Fruit fly (Drosophila melanogaster) whole organism, embryonic: Measurements from ENCODE around the gene CG7564.

Source experiments
- Adf1 ChIP-seq: fragments of 200-800 bp; sonication (Bioruptor generic); IDR thresholded peaks from 2 replicates; pipeline ENCODE4 v1.3.6; 2022; ENCODE audit warnings: missing biosample characterization, missing genetic modification characterization
- Blimp-1 ChIP-seq: fragments of 200-800 bp; sonication (Bioruptor generic); optimal IDR thresholded peaks from 3 replicates; lab custom pipeline; 2018; ENCODE audit warnings: missing biosample characterization, missing genetic modification characterization, mild to moderate bottlenecking, moderate library complexity, missing genetic modification reagents
- Bteb2 ChIP-seq: fragments of 200-800 bp; sonication (Bioruptor generic); optimal IDR thresholded peaks from 2 replicates; lab custom pipeline; 2016; ENCODE audit warnings: missing biosample characterization, missing genetic modification characterization
- CG11456 ChIP-seq: fragments of 200-800 bp; sonication (Bioruptor generic); IDR thresholded peaks from 3 replicates; pipeline ENCODE4 v1.3.6; 2022; ENCODE audit warnings: missing biosample characterization, missing genetic modification characterization
- CG12769 ChIP-seq: fragments of 200-800 bp; sonication (Bioruptor generic); optimal IDR thresholded peaks from 2 replicates; lab custom pipeline; 2019; ENCODE audit warnings: missing biosample characterization, mild to moderate bottlenecking, missing genetic modification characterization, moderate library complexity
- CG14710 ChIP-seq: fragments of 200-800 bp; sonication (Bioruptor generic); optimal IDR thresholded peaks from 3 replicates; lab custom pipeline; 2019; ENCODE audit warnings: missing biosample characterization, mild to moderate bottlenecking, missing genetic modification characterization, moderate library complexity
- CG1792 ChIP-seq: fragments of 200-800 bp; sonication (Bioruptor generic); optimal IDR thresholded peaks from 2 replicates; lab custom pipeline; 2016; ENCODE audit warnings: missing biosample characterization, missing genetic modification characterization
- CG18011 ChIP-seq: fragments of 200-800 bp; sonication (Bioruptor generic); optimal IDR thresholded peaks from 2 replicates; lab custom pipeline; 2017; ENCODE audit warnings: missing biosample characterization, missing genetic modification characterization, mild to moderate bottlenecking, moderate library complexity, missing genotype
- CG33213 ChIP-seq: fragments of 200-800 bp; sonication (Bioruptor generic); optimal IDR thresholded peaks from 3 replicates; lab custom pipeline; 2016; ENCODE audit warnings: missing biosample characterization, missing genetic modification characterization
- CG34376 ChIP-seq: fragments of 200-800 bp; sonication (Bioruptor generic); optimal IDR thresholded peaks from 2 replicates; lab custom pipeline; 2018; ENCODE audit warnings: missing biosample characterization, mild to moderate bottlenecking, missing genetic modification characterization
- CG3995 ChIP-seq: fragments of 200-800 bp; sonication (Bioruptor generic); optimal IDR thresholded peaks from 3 replicates; lab custom pipeline; 2016; ENCODE audit warnings: missing biosample characterization, missing genetic modification characterization
- CG4328 ChIP-seq: fragments of 200-800 bp; sonication (Bioruptor generic); optimal IDR thresholded peaks from 3 replicates; lab custom pipeline; 2017; ENCODE audit warnings: missing biosample characterization, missing genetic modification reagents, missing genetic modification characterization
- CG8290 ChIP-seq, 3 experiments: fragments of 200-800 bp; sonication (Bioruptor generic); optimal IDR thresholded peaks; 2 replicates each; lab custom pipeline; 2016 to 2019; ENCODE audit warnings: missing biosample characterization in 3 of 3, missing genetic modification characterization in 3 of 3, mild to moderate bottlenecking in 2 of 3, moderate library complexity in 1 of 3
- CG8478 ChIP-seq: fragments of >200 bp; optimal IDR thresholded peaks from 2 replicates; lab custom pipeline; 2018
- Deaf1 ChIP-seq: fragments of 200-800 bp; optimal IDR thresholded peaks from 3 replicates; lab custom pipeline; 2019; ENCODE audit warnings: missing biosample characterization, mild to moderate bottlenecking, missing genetic modification characterization, moderate library complexity
- Eip74EF ChIP-seq, 2 experiments: fragments of 200-800 bp in 1 of 2; fragments of >200 bp in 1 of 2; sonication (Bioruptor generic) in 1 of 2; optimal IDR thresholded peaks; 2 replicates each; lab custom pipeline; 2017 to 2019; ENCODE audit warnings: missing biosample characterization in 2 of 2, missing genetic modification characterization in 2 of 2, mild to moderate bottlenecking in 1 of 2, moderate library complexity in 1 of 2
- HLH54F ChIP-seq: fragments of 200-800 bp; sonication (Bioruptor generic); optimal IDR thresholded peaks from 3 replicates; lab custom pipeline; 2016; ENCODE audit warnings: missing biosample characterization, missing genetic modification characterization
- Med ChIP-seq: fragments of 200-800 bp; sonication (Bioruptor generic); peaks from one replicate; lab custom pipeline; 2016; ENCODE audit warnings: missing biosample characterization, missing genetic modification characterization, mild to moderate bottlenecking, inconsistent platforms, moderate library complexity
- Nf-YA ChIP-seq: fragments of 200-800 bp; sonication (Bioruptor generic); IDR thresholded peaks from 2 replicates; pipeline ENCODE4 v1.3.6; 2022; ENCODE audit warnings: missing biosample characterization, missing genetic modification characterization
- Rfx ChIP-seq: fragments of 200-800 bp; sonication (Bioruptor generic); IDR thresholded peaks from 2 replicates; pipeline ENCODE4 v1.3.6; 2022; ENCODE audit warnings: missing biosample characterization, missing genetic modification characterization
- Ssrp ChIP-seq: fragments of 200-800 bp; sonication (Bioruptor generic); optimal IDR thresholded peaks from 2 replicates; lab custom pipeline; 2018; ENCODE audit warnings: missing biosample characterization, mild to moderate bottlenecking, missing genetic modification characterization, moderate library complexity
- Trl ChIP-seq, 3 experiments: fragments of >200 bp in 2 of 3; fragments of 200-800 bp in 1 of 3; sonication (Bioruptor generic) in 1 of 3; optimal IDR thresholded peaks; 2 replicates in 1 of 3; 3 replicates in 2 of 3; lab custom pipeline; 2016 to 2017; ENCODE audit warnings: missing biosample characterization in 1 of 3, missing genetic modification characterization in 1 of 3
- abd-A ChIP-seq: fragments of 200-800 bp; sonication (Bioruptor generic); optimal IDR thresholded peaks from 3 replicates; lab custom pipeline; 2019; ENCODE audit warnings: missing biosample characterization, mild to moderate bottlenecking, missing genetic modification characterization, moderate library complexity
- ap ChIP-seq: fragments of 200-800 bp; sonication (Bioruptor generic); IDR thresholded peaks from 2 replicates; pipeline ENCODE4 v1.3.6; 2022; ENCODE audit warnings: missing biosample characterization, missing genetic modification characterization
- cg ChIP-seq: fragments of 200-800 bp; sonication (Bioruptor generic); optimal IDR thresholded peaks from 3 replicates; lab custom pipeline; 2019; ENCODE audit warnings: missing biosample characterization, mild to moderate bottlenecking, missing genetic modification characterization, moderate library complexity
- chinmo ChIP-seq: fragments of 200-800 bp; sonication (Bioruptor generic); IDR thresholded peaks from 4 replicates; pipeline ENCODE4 v1.3.6; 2022; ENCODE audit warnings: missing biosample characterization, missing genetic modification characterization; ENCODE audit not compliant: partially characterized antibody
- ci ChIP-seq: fragments of 200-800 bp; sonication (Bioruptor generic); IDR thresholded peaks from 3 replicates; pipeline ENCODE4 v1.3.6; 2022; ENCODE audit warnings: missing biosample characterization, missing genetic modification characterization
- corto ChIP-seq: fragments of 200-800 bp; sonication (Bioruptor generic); optimal IDR thresholded peaks from 2 replicates; lab custom pipeline; 2016; ENCODE audit warnings: missing biosample characterization, mild to moderate bottlenecking, missing genetic modification characterization, moderate library complexity
- crol ChIP-seq: fragments of 200-800 bp; sonication (Bioruptor generic); IDR thresholded peaks from 2 replicates; pipeline ENCODE4 v1.3.6; 2022; ENCODE audit warnings: missing biosample characterization, missing genetic modification characterization
- ftz-f1 ChIP-seq: fragments of 200-800 bp; sonication (Bioruptor generic); optimal IDR thresholded peaks from 2 replicates; lab custom pipeline; 2016; ENCODE audit warnings: missing biosample characterization, missing genetic modification characterization
- grau ChIP-seq: fragments of 200-800 bp; optimal IDR thresholded peaks from 3 replicates; lab custom pipeline; 2019; ENCODE audit warnings: missing biosample characterization, mild to moderate bottlenecking, missing genetic modification characterization, moderate library complexity
- ham ChIP-seq: fragments of 200-800 bp; sonication (Bioruptor generic); IDR thresholded peaks from 2 replicates; pipeline ENCODE4 v1.3.6; 2022; ENCODE audit warnings: missing biosample characterization, missing genetic modification characterization
- kni ChIP-seq: fragments of 200-800 bp; sonication (Bioruptor generic); optimal IDR thresholded peaks from 3 replicates; lab custom pipeline; 2017; ENCODE audit warnings: mild to moderate bottlenecking, missing biosample characterization, missing genetic modification reagents, missing genetic modification characterization
- luna ChIP-seq: fragments of 200-800 bp; sonication (Bioruptor generic); optimal IDR thresholded peaks from 2 replicates; lab custom pipeline; 2016; ENCODE audit warnings: missing biosample characterization, missing genetic modification characterization
- nom ChIP-seq: fragments of 200-800 bp; sonication (Bioruptor generic); optimal IDR thresholded peaks from 2 replicates; lab custom pipeline; 2017; ENCODE audit warnings: missing biosample characterization, missing genetic modification characterization, mild to moderate bottlenecking, moderate library complexity, missing genetic modification reagents
- pan ChIP-seq, 4 experiments: fragments of >200 bp in 3 of 4; fragments of 200-800 bp in 1 of 4; sonication (Bioruptor generic) in 1 of 4; optimal IDR thresholded peaks in 3 of 4; IDR thresholded peaks in 1 of 4; 2 replicates each; pipeline versions ENCODE4 v1.3.6 to Lab custom; 2017 to 2022; ENCODE audit warnings: missing biosample characterization in 2 of 4, missing genetic modification characterization in 2 of 4, mixed read lengths in 1 of 4
- phol ChIP-seq: fragments of 200-800 bp; sonication (Bioruptor generic); optimal IDR thresholded peaks from 3 replicates; lab custom pipeline; 2018; ENCODE audit warnings: missing biosample characterization, mild to moderate bottlenecking, missing genetic modification characterization, moderate library complexity
- sd ChIP-seq: fragments of 200-800 bp; sonication (Bioruptor generic); optimal IDR thresholded peaks from 3 replicates; lab custom pipeline; 2018; ENCODE audit warnings: missing biosample characterization, mild to moderate bottlenecking, missing genetic modification characterization, moderate library complexity
- sens ChIP-seq: fragments of 200-800 bp; sonication (Bioruptor generic); peaks from one replicate; lab custom pipeline; 2016; ENCODE audit warnings: missing biosample characterization, missing genetic modification characterization
- sr ChIP-seq: fragments of 200-800 bp; sonication (Bioruptor generic); IDR thresholded peaks from 3 replicates; pipeline ENCODE4 v1.3.6; 2022; ENCODE audit warnings: missing biosample characterization, missing genetic modification characterization
- vnd ChIP-seq: fragments of 200-800 bp; sonication (Bioruptor generic); IDR thresholded peaks from 3 replicates; pipeline ENCODE4 v1.3.6; 2022; ENCODE audit warnings: missing biosample characterization, missing genetic modification characterization; ENCODE audit not compliant: partially characterized antibody
- vvl ChIP-seq: fragments of 200-800 bp; sonication (Bioruptor generic); IDR thresholded peaks from 2 replicates; pipeline ENCODE4 v1.3.6; 2022; ENCODE audit warnings: missing biosample characterization, missing genetic modification characterization
- yki ChIP-seq: fragments of >200 bp; optimal IDR thresholded peaks from 3 replicates; lab custom pipeline; 2018

CG7564 gene

dm6 chr3L:17568698-17569097, 54.6 kb downstream of the CG7564 start (continued):
- TF ChIP-seq CG33213 (GFP tag; lab: Kevin White, UChicago) (no peak), grau (no peak), yki (lab: Kevin White, UChicago) (no peak), phol (no peak), vnd (GFP tag; lab: Robert Waterston, UW) (0 out of 3 replicates have a peak, but pooled peaks have one; percentile 17), ham (GFP tag; lab: Robert Waterston, UW) (no peak), sr (GFP tag; lab: Robert Waterston, UW) (0 out of 3 replicates have a peak, but pooled peaks have one; percentile 30), CG14710 (no peak), sd (peak; percentile 0), CG1792 (no peak), Bteb2 (GFP tag; lab: Kevin White, UChicago) (no peak), HLH54F (GFP tag; lab: Kevin White, UChicago) (no peak), Nf-YA (GFP tag; lab: Robert Waterston, UW) (no peak), CG8290 (GFP tag; optimal IDR thresholded peaks at IDR 0.05; lab: Kevin White, UChicago) (no peak), CG8290 (tag; optimal IDR thresholded peaks at IDR 0.05; lab: Kevin White, UChicago) (no peak), CG4328 (GFP tag; lab: Kevin White, UChicago) (no peak), CG18011 (GFP tag; lab: Kevin White, UChicago) (no peak), CG34376 (GFP tag; lab: Kevin White, UChicago) (no peak), CG12769 (tag; lab: Kevin White, UChicago) (peak; percentile 34)

- TF ChIP-seq CG12769 (tag; lab: Kevin White, UChicago) (peak; percentile 76), abd-A (peak; percentile 5), ap (no peak), ftz-f1 (GFP tag; lab: Kevin White, UChicago) (peak; percentile 89), Eip74EF (GFP tag; optimal IDR thresholded peaks at IDR 0.05; lab: Kevin White, UChicago) (peak; percentile 50 to 69), kni (peak; percentile 18), Trl (optimal IDR thresholded peaks at IDR 0.05; lab: Kevin White, UChicago) (peak; percentile 68 to 70), Trl (GFP tag; optimal IDR thresholded peaks at IDR 0.05; lab: Kevin White, UChicago) (no peak), CG3995 (GFP tag; lab: Kevin White, UChicago) (no peak), chinmo (GFP tag; lab: Robert Waterston, UW) (peak; percentile 83; the same call in 2 of the 4 replicates), Blimp-1 (GFP tag; lab: Kevin White, UChicago) (peak; percentile 48), vvl (GFP tag; lab: Robert Waterston, UW) (0 out of 2 replicates have a peak, but pooled peaks have one; percentile 11), cg (GFP tag; lab: Kevin White, UChicago) (peak; percentile 90), sd (peak; percentile 46), CG11456 (GFP tag; lab: Robert Waterston, UW) (no peak), nom (GFP tag; lab: Kevin White, UChicago) (peak; percentile 4), luna (no peak), pan (optimal IDR thresholded peaks at IDR 0.05; lab: Kevin White, UChicago) (no peak), pan (GFP tag; optimal IDR thresholded peaks at IDR 0.05 in 1 of 2, IDR thresholded peaks at IDR 0.05 in 1 of 2) (no peak), sens (peak; percentile 4), Ssrp (tag; lab: Kevin White, UChicago) (no peak), ci (GFP tag; lab: Robert Waterston, UW) (peak; percentile 10; the same call in 1 of the 3 replicates), Rfx (no peak), crol (GFP tag; lab: Robert Waterston, UW) (peak; percentile 44), CG8478 (lab: Kevin White, UChicago) (peak; percentile 80), Adf1 (peak; percentile 86), Deaf1 (tag; lab: Kevin White, UChicago) (peak; percentile 31), Med (peak; percentile 65), corto (GFP tag; lab: Kevin White, UChicago) (peak; percentile 32)
Observed at dm6 chr3L:17569737-17570546, 55.8 kb downstream of the CG7564 start.
